Worm (Caenorhabditis elegans) whole organism, early embryonic: ENCODE data around the gene srh-266.

ENCODE experiments used
- F13C5.2 ChIP-seq: sonication (generic microtip); optimal IDR thresholded peaks from 2 replicates; lab custom pipeline; 2017; ENCODE audit warnings: mild to moderate bottlenecking, missing genetic modification characterization, inconsistent platforms, missing compliant biosample characterization
- ets-7 ChIP-seq: sonication (generic microtip); optimal IDR thresholded peaks from 2 replicates; lab custom pipeline; 2016; ENCODE audit warnings: missing genotype, missing genetic modification characterization, missing compliant biosample characterization

DNA sequence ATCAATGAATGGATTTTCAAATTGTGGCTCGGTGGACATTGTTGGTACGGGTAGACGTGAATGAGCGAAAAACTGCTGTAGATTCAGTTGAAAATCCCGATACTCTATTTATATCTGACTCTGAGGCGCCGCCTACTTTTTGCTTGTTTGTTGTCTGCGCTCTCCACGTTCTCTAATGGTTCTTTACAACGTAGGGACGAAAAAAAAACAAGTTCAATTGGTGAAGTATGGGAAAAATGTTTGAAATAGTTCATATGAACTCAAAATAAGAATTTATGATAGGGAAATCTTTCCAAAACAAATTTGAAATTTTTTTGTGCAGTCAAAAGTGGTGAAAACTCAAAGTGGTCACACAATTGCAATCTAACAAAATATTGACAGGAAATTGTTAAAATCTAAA lies 29.7 kb upstream of the srh-266 start, which contains the start of gene F48G7.10:
- TF ChIP-seq ets-7 (tag; lab: Kevin White, UChicago) (no peak), F13C5.2 (tag; lab: Kevin White, UChicago) (no peak)
